Worm (Caenorhabditis elegans) whole organism, young adult: ENCODE measurements around the gene cids-1.

Source experiments
- F22D6.2 ChIP-seq: sonication (generic microtip); optimal IDR thresholded peaks from 2 replicates; lab custom pipeline; 2016; ENCODE audit warnings: mild to moderate bottlenecking, missing genetic modification characterization, missing compliant biosample characterization
- F49E8.2 ChIP-seq: sonication (generic microtip); optimal IDR thresholded peaks from 3 replicates; lab custom pipeline; 2017; ENCODE audit warnings: missing genetic modification characterization, mild to moderate bottlenecking, missing compliant biosample characterization, antibody characterized with exemption, moderate library complexity; ENCODE audit not compliant: insufficient read depth
- cebp-1 ChIP-seq, 2 experiments: fragments of 200-800 bp in 1 of 2; sonication (Bioruptor generic) in 1 of 2; sonication (generic microtip) in 1 of 2; IDR thresholded peaks in 1 of 2; optimal IDR thresholded peaks in 1 of 2; 2 replicates each; pipeline versions ENCODE4 v1.3.6 to Lab custom; 2017 to 2022; ENCODE audit warnings: missing compliant biosample characterization in 2 of 2, missing genetic modification characterization in 2 of 2, mild to moderate bottlenecking in 1 of 2, missing genetic modification reagents in 1 of 2, moderate library complexity in 1 of 2
- chd-7 ChIP-seq: sonication (generic microtip); optimal IDR thresholded peaks from 2 replicates; lab custom pipeline; 2016; ENCODE audit warnings: mild to moderate bottlenecking, missing genetic modification characterization, moderate library complexity, missing compliant biosample characterization
- lsl-1 ChIP-seq: fragments of 200-800 bp; sonication (Bioruptor generic); optimal IDR thresholded peaks from 2 replicates; lab custom pipeline; 2018; ENCODE audit warnings: mild to moderate bottlenecking, missing genetic modification characterization, moderate library complexity, missing compliant biosample characterization
- nfya-1 ChIP-seq: sonication (generic microtip); optimal IDR thresholded peaks from 2 replicates; lab custom pipeline; 2017; ENCODE audit warnings: antibody characterized with exemption, missing compliant biosample characterization, missing genetic modification characterization, borderline replicate concordance; ENCODE audit not compliant: insufficient read depth

DNA sequence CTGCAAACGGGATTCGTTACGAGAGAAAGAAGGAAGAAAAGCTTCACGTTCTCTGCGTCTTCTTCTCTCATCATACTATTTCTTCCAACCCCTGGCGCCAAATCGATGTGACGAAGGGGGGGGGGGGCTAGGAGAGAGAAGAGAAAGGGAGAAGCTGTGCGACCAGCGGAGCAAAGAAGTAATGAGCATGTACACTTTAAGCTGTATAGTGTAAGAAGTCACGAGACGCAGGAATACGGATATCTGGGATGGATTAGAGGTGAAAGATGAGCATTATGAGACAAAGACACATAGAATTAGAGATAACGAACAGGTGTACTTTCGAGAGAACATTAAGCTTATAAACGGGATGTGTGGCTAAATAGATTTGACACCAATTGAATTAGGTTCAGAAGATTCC lies 42.5 kb upstream of the cids-1 start:
- no peak for TF ChIP-seq nfya-1 (tag; lab: Kevin White, UChicago)
- TF ChIP-seq F49E8.2 (tag; lab: Kevin White, UChicago) = no peak
- no peak for TF ChIP-seq F22D6.2 (tag; lab: Kevin White, UChicago)
- no peak for TF ChIP-seq cebp-1 (GFP tag; IDR thresholded peaks at IDR 0.05; lab: Robert Waterston, UW)
- TF ChIP-seq cebp-1 (tag; optimal IDR thresholded peaks at IDR 0.05; lab: Kevin White, UChicago) = no peak
- TF ChIP-seq lsl-1 (GFP tag; lab: Kevin White, UChicago) = no peak
- no peak for TF ChIP-seq chd-7 (tag; lab: Kevin White, UChicago)
